Worm (Caenorhabditis elegans): ENCODE data around the gene phat-6.

ce11 chrX:15199052-15199451, 4.9 kb upstream of the phat-6 start, which contains the start of gene snt-7:
- TF ChIP-seq ceh-16 (tag; optimal IDR thresholded peaks at IDR 0.05) (no peak), nhr-11 (tag; optimal IDR thresholded peaks at IDR 0.05) (no peak), nhr-76 (tag; optimal IDR thresholded peaks at IDR 0.05) (no peak), aly-2 (tag; optimal IDR thresholded peaks at IDR 0.05) (no peak), mdl-1 (tag; optimal IDR thresholded peaks at IDR 0.05) (no peak)

All from whole organism, L3 larva.